Worm (Caenorhabditis elegans) whole organism, late embryonic: Measurements from ENCODE around the gene pigg-1.

Experiments
- F13H6.1 ChIP-seq: sonication (generic microtip); optimal IDR thresholded peaks from 2 replicates; lab custom pipeline; 2016; ENCODE audit warnings: missing genetic modification characterization, missing compliant biosample characterization
- K02D7.2 ChIP-seq: sonication (generic microtip); optimal IDR thresholded peaks from 2 replicates; lab custom pipeline; 2017; ENCODE audit warnings: mild to moderate bottlenecking, missing genetic modification characterization, missing compliant biosample characterization
- T23F11.4 ChIP-seq: fragments of 200-800 bp; sonication (Bioruptor generic); optimal IDR thresholded peaks from 2 replicates; lab custom pipeline; 2018; ENCODE audit warnings: mild to moderate bottlenecking, missing genetic modification characterization, missing compliant biosample characterization
- Y22D7AL.16 ChIP-seq: sonication (generic microtip); optimal IDR thresholded peaks from 2 replicates; lab custom pipeline; 2016; ENCODE audit warnings: missing genetic modification characterization, missing compliant biosample characterization
- ahr-1 ChIP-seq: sonication (generic microtip); optimal IDR thresholded peaks from 2 replicates; lab custom pipeline; 2016; ENCODE audit warnings: missing genetic modification characterization, missing compliant biosample characterization
- ceh-19 ChIP-seq: fragments of 200-800 bp; sonication (Bioruptor generic); optimal IDR thresholded peaks from 2 replicates; lab custom pipeline; 2018; ENCODE audit warnings: mild to moderate bottlenecking, missing genetic modification characterization, missing compliant biosample characterization
- ceh-2 ChIP-seq: sonication (generic microtip); optimal IDR thresholded peaks from 2 replicates; lab custom pipeline; 2016; ENCODE audit warnings: missing genotype, missing genetic modification characterization, missing compliant biosample characterization
- ceh-22 ChIP-seq: sonication (generic microtip); optimal IDR thresholded peaks from 2 replicates; lab custom pipeline; 2017; ENCODE audit warnings: missing biosample characterization, missing genetic modification characterization
- ceh-34 ChIP-seq: sonication (generic microtip); optimal IDR thresholded peaks from 2 replicates; lab custom pipeline; 2016; ENCODE audit warnings: mild to moderate bottlenecking, missing genetic modification characterization, missing compliant biosample characterization
- ceh-45 ChIP-seq: fragments of 200-800 bp; sonication (Bioruptor generic); IDR thresholded peaks from 2 replicates; pipeline ENCODE4 v1.3.6; 2022; ENCODE audit warnings: missing genetic modification reagents, missing genetic modification characterization, missing compliant biosample characterization
- ceh-48 ChIP-seq: sonication (generic microtip); optimal IDR thresholded peaks from 2 replicates; lab custom pipeline; 2016; ENCODE audit warnings: missing genetic modification characterization, inconsistent platforms, missing compliant biosample characterization
- ceh-6 ChIP-seq: fragments of 200-800 bp; sonication (Bioruptor generic); optimal IDR thresholded peaks from 2 replicates; lab custom pipeline; 2018; ENCODE audit warnings: mild to moderate bottlenecking, missing genetic modification characterization, missing compliant biosample characterization
- ceh-9 ChIP-seq: sonication (generic microtip); optimal IDR thresholded peaks from 2 replicates; lab custom pipeline; 2016; ENCODE audit warnings: mild to moderate bottlenecking, missing genetic modification characterization, inconsistent platforms, missing compliant biosample characterization
- dmd-4 ChIP-seq: sonication (generic microtip); optimal IDR thresholded peaks from 2 replicates; lab custom pipeline; 2016; ENCODE audit warnings: borderline replicate concordance, missing genetic modification characterization, missing compliant biosample characterization
- dve-1 ChIP-seq: sonication (generic microtip); optimal IDR thresholded peaks from 2 replicates; lab custom pipeline; 2017; ENCODE audit warnings: antibody characterized with exemption, mild to moderate bottlenecking, missing genetic modification characterization, missing compliant biosample characterization
- elt-2 ChIP-seq: sonication (generic microtip); optimal IDR thresholded peaks from 2 replicates; lab custom pipeline; 2016; ENCODE audit warnings: missing genetic modification reagents, missing genetic modification characterization, missing compliant biosample characterization
- eyg-1 ChIP-seq: sonication (generic microtip); optimal IDR thresholded peaks from 2 replicates; lab custom pipeline; 2016; ENCODE audit warnings: missing genotype, missing genetic modification characterization, missing compliant biosample characterization
- fkh-10 ChIP-seq: fragments of 150-350 bp; optimal IDR thresholded peaks from 2 replicates; lab custom pipeline; 2014; ENCODE audit warnings: missing biosample characterization, missing genetic modification reagents, missing genetic modification characterization
- hlh-30 ChIP-seq: sonication (generic microtip); optimal IDR thresholded peaks from 2 replicates; lab custom pipeline; 2017; ENCODE audit warnings: antibody characterized with exemption, missing genetic modification characterization, missing compliant biosample characterization; ENCODE audit not compliant: insufficient read depth
- hlh-8 ChIP-seq: sonication (generic microtip); optimal IDR thresholded peaks from 2 replicates; lab custom pipeline; 2016; ENCODE audit warnings: missing genotype, missing genetic modification characterization, missing compliant biosample characterization
- lin-11 ChIP-seq: fragments of 200-800 bp; sonication (Bioruptor generic); optimal IDR thresholded peaks from 2 replicates; lab custom pipeline; 2018; ENCODE audit warnings: mild to moderate bottlenecking, missing genetic modification characterization, missing compliant biosample characterization
- mec-3 ChIP-seq: sonication (generic microtip); optimal IDR thresholded peaks from 2 replicates; lab custom pipeline; 2016; ENCODE audit warnings: borderline replicate concordance, missing genetic modification characterization, missing compliant biosample characterization
- nfya-1 ChIP-seq: sonication (generic microtip); optimal IDR thresholded peaks from 2 replicates; lab custom pipeline; 2017; ENCODE audit warnings: missing genetic modification characterization, mild to moderate bottlenecking, missing compliant biosample characterization, antibody characterized with exemption, moderate library complexity
- nhr-232 ChIP-seq: sonication (generic microtip); optimal IDR thresholded peaks from 2 replicates; lab custom pipeline; 2016; ENCODE audit warnings: missing genetic modification characterization, missing compliant biosample characterization
- odd-2 ChIP-seq: sonication (generic microtip); optimal IDR thresholded peaks from 2 replicates; lab custom pipeline; 2017; ENCODE audit warnings: antibody characterized with exemption, mild to moderate bottlenecking, missing genetic modification characterization, missing compliant biosample characterization
- pax-1 ChIP-seq: fragments of 150-350 bp; optimal IDR thresholded peaks from 2 replicates; lab custom pipeline; 2014; ENCODE audit warnings: missing biosample characterization, missing genetic modification characterization
- pha-2 ChIP-seq: sonication (generic microtip); optimal IDR thresholded peaks from 2 replicates; lab custom pipeline; 2017; ENCODE audit warnings: mild to moderate bottlenecking, missing genetic modification characterization, missing compliant biosample characterization
- pha-4 ChIP-seq: fragments of 150-350 bp; optimal IDR thresholded peaks from 2 replicates; lab custom pipeline; 2018; ENCODE audit warnings: missing biosample characterization, missing genetic modification reagents, missing genetic modification characterization
- pqm-1 ChIP-seq: sonication (generic microtip); optimal IDR thresholded peaks from 2 replicates; lab custom pipeline; 2016; ENCODE audit warnings: missing genetic modification characterization, missing compliant biosample characterization
- pros-1 ChIP-seq: fragments of 150-350 bp; optimal IDR thresholded peaks from 2 replicates; lab custom pipeline; 2014; ENCODE audit warnings: missing biosample characterization, missing genetic modification reagents, missing genetic modification characterization
- ref-2 ChIP-seq: sonication (generic microtip); optimal IDR thresholded peaks from 2 replicates; lab custom pipeline; 2016; ENCODE audit warnings: missing genetic modification characterization, missing compliant biosample characterization
- sdc-2 ChIP-seq: sonication (generic microtip); optimal IDR thresholded peaks from 2 replicates; lab custom pipeline; 2016; ENCODE audit warnings: missing genotype, missing genetic modification characterization, missing compliant biosample characterization
- sox-4 ChIP-seq: sonication (generic microtip); optimal IDR thresholded peaks from 2 replicates; lab custom pipeline; 2017; ENCODE audit warnings: mild to moderate bottlenecking, missing genetic modification characterization, inconsistent platforms, missing compliant biosample characterization
- syd-9 ChIP-seq: sonication (generic microtip); optimal IDR thresholded peaks from 2 replicates; lab custom pipeline; 2016; ENCODE audit warnings: mild to moderate bottlenecking, missing genetic modification characterization, moderate library complexity, missing compliant biosample characterization
- ttx-3 ChIP-seq: sonication (generic microtip); optimal IDR thresholded peaks from 2 replicates; lab custom pipeline; 2016; ENCODE audit warnings: missing genetic modification reagents, missing genetic modification characterization, missing compliant biosample characterization
- unc-55 ChIP-seq: sonication (generic microtip); optimal IDR thresholded peaks from 2 replicates; lab custom pipeline; 2017; ENCODE audit warnings: missing biosample characterization, missing genetic modification reagents, missing genetic modification characterization
- zip-5 ChIP-seq: sonication (generic microtip); optimal IDR thresholded peaks from 2 replicates; lab custom pipeline; 2016; ENCODE audit warnings: missing genetic modification characterization, missing compliant biosample characterization

Gene pigg-1

DNA sequence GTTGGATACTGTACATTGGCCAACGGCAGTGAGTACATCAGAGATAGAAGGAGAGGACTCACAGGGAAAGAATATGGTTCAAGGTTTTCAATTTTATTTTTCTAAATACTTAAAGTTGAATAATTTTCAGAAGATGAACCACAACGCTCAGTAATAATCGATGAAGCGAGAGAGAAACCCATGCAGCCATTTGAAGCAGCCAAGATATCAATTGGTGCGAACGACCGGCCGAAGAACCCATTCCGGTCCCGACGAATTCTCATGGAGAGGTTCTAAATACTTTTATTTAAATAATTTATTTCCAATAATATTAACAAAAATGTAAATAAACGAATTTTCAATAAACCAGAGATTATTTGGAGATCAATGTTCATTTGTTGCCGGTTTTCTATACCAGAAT, at the start of gene pigg-1:
pigg-1 (minus strand) TSS at position 101 of the 400 bp plus-strand sequence.
- TF ChIP-seq fkh-10 (GFP tag; lab: Kevin White, UChicago) (no peak), syd-9 (tag; lab: Kevin White, UChicago) (no peak), mec-3 (no peak), dve-1 (no peak), ttx-3 (no peak), eyg-1 (tag; lab: Kevin White, UChicago) (no peak), zip-5 (no peak), ceh-6 (GFP tag; lab: Kevin White, UChicago) (no peak)

DNA sequence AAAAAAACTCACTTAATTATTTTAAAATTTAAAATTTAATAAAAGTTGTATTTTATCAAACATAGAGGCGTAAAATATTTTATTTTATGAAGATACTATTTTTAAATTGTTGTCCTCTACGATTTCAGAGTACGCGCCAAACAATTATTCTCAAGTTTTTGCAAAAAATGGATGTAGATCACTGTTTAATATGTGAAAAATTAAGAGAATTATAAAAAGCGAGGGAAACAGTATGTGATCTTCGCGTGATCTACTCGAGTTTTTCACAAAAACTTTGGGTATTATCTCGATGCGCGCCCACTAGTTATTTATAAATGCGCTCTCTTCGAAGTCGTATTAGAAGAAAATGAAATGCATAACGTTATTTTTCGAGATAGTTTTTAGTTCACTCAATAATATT, 48.8 kb upstream of the pigg-1 start:
- no peak for TF ChIP-seq pqm-1 (tag; lab: Kevin White, UChicago)
- TF ChIP-seq pax-1 (tag; lab: Kevin White, UChicago) = no peak
- TF ChIP-seq ceh-19 = no peak
- no peak for TF ChIP-seq hlh-8 (tag; lab: Kevin White, UChicago)
- no peak for TF ChIP-seq F13H6.1 (tag; lab: Kevin White, UChicago)

DNA sequence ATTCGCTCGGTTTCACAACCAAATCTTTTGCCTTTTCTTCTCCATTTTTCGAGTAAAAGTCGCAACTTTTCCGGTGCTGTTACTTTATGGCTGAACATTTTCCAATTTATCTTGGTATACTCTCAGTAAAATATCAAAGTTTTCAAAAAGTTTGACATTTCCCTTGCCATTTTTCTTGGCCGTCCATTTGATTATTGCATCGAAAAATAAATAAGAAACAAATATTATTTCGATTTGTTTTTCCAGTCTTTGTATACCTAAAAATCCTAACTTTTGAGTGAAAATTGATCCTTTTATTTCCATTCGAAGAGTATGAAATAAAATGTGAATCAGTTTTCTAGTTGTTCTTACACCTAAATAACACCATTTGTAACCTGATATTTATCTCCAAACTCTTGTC, 46.4 kb upstream of the pigg-1 start:
- TF ChIP-seq pax-1 (tag; lab: Kevin White, UChicago) = no peak
- TF ChIP-seq ttx-3 = no peak
- TF ChIP-seq ceh-45 (GFP tag; lab: Robert Waterston, UW) = no peak
- TF ChIP-seq dmd-4 = no peak
- no peak for TF ChIP-seq ceh-22 (tag; lab: Kevin White, UChicago)
- no peak for TF ChIP-seq pha-2 (tag; lab: Kevin White, UChicago)
- TF ChIP-seq ceh-9 (tag; lab: Kevin White, UChicago) = no peak
- no peak for TF ChIP-seq odd-2 (tag; lab: Kevin White, UChicago)
- no peak for TF ChIP-seq lin-11 (tag; lab: Kevin White, UChicago)
- TF ChIP-seq syd-9 (tag; lab: Kevin White, UChicago) = no peak
- TF ChIP-seq hlh-30 (tag; lab: Kevin White, UChicago) = no peak
- TF ChIP-seq K02D7.2 (tag; lab: Kevin White, UChicago) = no peak
- no peak for TF ChIP-seq unc-55 (GFP tag; lab: Kevin White, UChicago)
- TF ChIP-seq nhr-232 (tag; lab: Kevin White, UChicago) = no peak
- no peak for TF ChIP-seq sdc-2 (tag; lab: Kevin White, UChicago)
- no peak for TF ChIP-seq ahr-1 (tag; lab: Kevin White, UChicago)
- TF ChIP-seq elt-2 (tag; lab: Kevin White, UChicago) = no peak
- no peak for TF ChIP-seq mec-3

DNA sequence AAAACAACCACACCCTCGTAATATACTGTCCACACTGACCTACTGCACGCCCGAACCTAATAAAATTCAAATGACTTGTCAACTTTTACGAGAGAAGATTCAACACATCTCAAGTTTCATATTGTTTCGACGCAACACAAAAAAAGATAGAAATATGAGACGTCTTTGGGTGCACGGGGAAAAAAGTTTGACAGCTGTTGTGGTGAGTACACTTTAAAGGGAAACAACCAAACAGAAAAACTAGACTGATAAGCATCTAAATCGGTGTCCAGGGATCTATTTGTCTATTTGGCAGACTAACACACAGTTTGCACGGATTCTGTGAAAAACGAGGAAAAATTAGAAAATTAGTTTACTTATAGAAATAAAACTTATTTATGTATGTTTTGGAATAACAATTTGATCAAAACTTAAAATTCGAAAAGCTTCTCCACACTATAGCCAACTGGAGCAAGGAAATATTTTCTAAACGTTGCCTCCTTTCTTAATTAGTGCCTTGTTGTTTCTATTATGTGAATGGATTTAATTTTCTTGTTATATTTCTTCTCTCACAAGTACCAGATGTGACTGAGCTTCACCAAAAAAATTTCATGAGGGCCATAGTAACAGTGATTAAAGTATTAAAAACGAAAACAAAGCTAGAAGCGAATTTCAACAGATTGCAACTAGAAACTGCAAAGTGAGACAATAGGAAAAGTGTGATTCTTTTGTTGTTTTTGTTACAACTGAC, 43.7 kb upstream of the pigg-1 start:
- TF ChIP-seq ttx-3 (no peak), ceh-34 (peak; percentile 33)

DNA sequence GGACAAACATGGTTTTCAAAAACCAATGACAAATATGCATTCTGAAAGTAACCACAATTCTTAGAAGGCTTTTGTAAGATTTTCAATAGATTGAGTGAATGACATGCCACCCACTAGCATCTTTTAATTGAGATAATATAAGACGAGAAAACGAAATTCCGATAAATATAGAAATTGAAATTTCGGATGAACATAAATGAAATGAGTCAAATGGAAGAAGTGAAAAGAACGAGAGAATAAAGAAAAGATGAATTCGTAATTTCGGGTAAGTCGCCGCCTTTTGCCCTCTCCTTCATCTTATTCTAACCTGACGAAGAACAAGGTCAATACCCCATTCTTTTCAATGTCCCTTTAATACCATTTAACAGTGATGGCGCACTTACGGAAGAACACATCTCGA, 42.3 kb upstream of the pigg-1 start:
- TF ChIP-seq pros-1 (tag; lab: Kevin White, UChicago) (no peak), K02D7.2 (tag; lab: Kevin White, UChicago) (no peak), ref-2 (tag; lab: Kevin White, UChicago) (no peak), pha-2 (tag; lab: Kevin White, UChicago) (no peak), T23F11.4 (GFP tag; lab: Kevin White, UChicago) (no peak)

DNA sequence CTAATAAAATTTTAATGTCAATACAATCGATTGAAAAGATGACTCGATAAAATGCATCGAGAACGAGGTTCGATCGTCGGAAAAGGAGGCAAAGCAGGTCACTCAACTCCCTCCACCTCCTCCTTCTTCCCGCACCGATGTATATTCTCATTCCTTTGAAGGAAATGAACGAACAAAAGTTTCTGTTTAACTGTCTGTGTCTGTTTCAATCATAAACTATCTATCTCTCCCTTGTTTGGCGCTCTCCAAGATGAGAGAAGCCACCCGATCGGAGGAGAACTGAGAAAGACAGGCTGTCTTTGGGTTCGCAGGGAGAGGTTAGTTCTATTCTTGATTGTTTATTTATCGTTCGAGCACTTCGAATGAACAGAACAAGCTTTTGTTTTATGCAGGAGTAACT, 41.1 kb upstream of the pigg-1 start, which contains the start of gene D2085.7:
D2085.7 (plus strand) TSS at position 251 of the 400 bp plus-strand sequence.
- no peak for TF ChIP-seq Y22D7AL.16
- no peak for TF ChIP-seq ceh-19
- no peak for TF ChIP-seq K02D7.2 (tag; lab: Kevin White, UChicago)
- TF ChIP-seq pha-4 (tag; lab: Kevin White, UChicago) = no peak
- no peak for TF ChIP-seq sox-4 (tag; lab: Kevin White, UChicago)
- TF ChIP-seq ceh-2 (tag; lab: Kevin White, UChicago) = no peak
- no peak for TF ChIP-seq ceh-48 (tag; lab: Kevin White, UChicago)
- no peak for TF ChIP-seq nfya-1
